Comparison of ENCODE assay signal across 6 fruit fly cellular contexts in genomic region chrX:12006678-12007441, dm6.
TF ChIP-seq lines count a peak whose summit lies in the region.

Gene CG1806, plus strand, starts transcription at chrX:12007176.

- TF ChIP-seq CTCF in whole organism, embryonic (GFP tag; optimal IDR thresholded peaks at IDR 0.05; lab: Kevin White, UChicago), result no peak

TF ChIP-seq in whole organism, 6 proteins besides CTCF, POLR2A, EP300 and RAD21:
- TF ChIP-seq EcR (GFP tag; optimal IDR thresholded peaks at IDR 0.05; lab: Kevin White, UChicago), result no peak
- peak; percentile 55 for TF ChIP-seq Dll (optimal IDR thresholded peaks at IDR 0.05; lab: Kevin White, UChicago)
- no peak for TF ChIP-seq usp (GFP tag; optimal IDR thresholded peaks at IDR 0.05; lab: Kevin White, UChicago)
- no peak for TF ChIP-seq CG8478 (optimal IDR thresholded peaks at IDR 0.05; lab: Kevin White, UChicago)
- no peak for TF ChIP-seq pan (optimal IDR thresholded peaks at IDR 0.05; lab: Kevin White, UChicago)
- no peak for TF ChIP-seq psq (optimal IDR thresholded peaks at IDR 0.05; lab: Kevin White, UChicago)

TF ChIP-seq in whole organism, adult, 20 proteins besides CTCF, POLR2A, EP300 and RAD21 (continues in another document):
- TF ChIP-seq toe (GFP tag; optimal IDR thresholded peaks at IDR 0.05; lab: Kevin White, UChicago) (no peak), tj (GFP tag; optimal IDR thresholded peaks at IDR 0.05; lab: Kevin White, UChicago) (peak; percentile 24), CG7045 (GFP tag; optimal IDR thresholded peaks at IDR 0.05; lab: Kevin White, UChicago) (no peak), Crg-1 (GFP tag; optimal IDR thresholded peaks at IDR 0.05; lab: Kevin White, UChicago) (no peak), CG33017 (tag; optimal IDR thresholded peaks at IDR 0.05; lab: Kevin White, UChicago) (peak; percentile 13), CG14711 (tag; optimal IDR thresholded peaks at IDR 0.05; lab: Kevin White, UChicago) (no peak), CG1620 (GFP tag; optimal IDR thresholded peaks at IDR 0.05; lab: Kevin White, UChicago) (no peak), CG7101 (tag; optimal IDR thresholded peaks at IDR 0.05; lab: Kevin White, UChicago) (no peak), Mnt (GFP tag; optimal IDR thresholded peaks at IDR 0.05; lab: Kevin White, UChicago) (peak; percentile 31), bab1 (GFP tag; optimal IDR thresholded peaks at IDR 0.05; lab: Kevin White, UChicago) (peak; percentile 65), Clk (GFP tag; optimal IDR thresholded peaks at IDR 0.05; lab: Kevin White, UChicago) (no peak), CG12768 (GFP tag; optimal IDR thresholded peaks at IDR 0.05; lab: Kevin White, UChicago) (no peak), ovo (GFP tag; optimal IDR thresholded peaks at IDR 0.05; lab: Kevin White, UChicago) (no peak), pad (GFP tag; optimal IDR thresholded peaks at IDR 0.05; lab: Kevin White, UChicago) (peak; percentile 88), CG11617 (GFP tag; optimal IDR thresholded peaks at IDR 0.05; lab: Kevin White, UChicago) (no peak), cic (GFP tag; optimal IDR thresholded peaks at IDR 0.05; lab: Kevin White, UChicago) (no peak), kay (GFP tag; lab: Kevin White, UChicago; ENCODE audit: borderline replicate concordance) (no peak), cnc (optimal IDR thresholded peaks at IDR 0.05; lab: Kevin White, UChicago) (no peak)

TF ChIP-seq in whole organism, embryonic, 481 proteins besides CTCF, POLR2A, EP300 and RAD21 (continues in another document):
- TF ChIP-seq sd (tag; optimal IDR thresholded peaks at IDR 0.05; lab: Kevin White, UChicago), result peak; percentile 92
- TF ChIP-seq Dll (GFP tag; IDR thresholded peaks at IDR 0.05; lab: Robert Waterston, UW; ENCODE audit: partially characterized antibody), result 0 out of 4 replicates have a peak, but pooled peaks have one; percentile 51
- peak; percentile 45 for TF ChIP-seq Med (GFP tag; lab: Kevin White, UChicago)
- TF ChIP-seq CG12071 (GFP tag; optimal IDR thresholded peaks at IDR 0.05; lab: Kevin White, UChicago), result peak; percentile 24
- no peak for TF ChIP-seq Eip74EF (GFP tag; optimal IDR thresholded peaks at IDR 0.05; lab: Kevin White, UChicago)
- 0 out of 2 replicates have a peak, but pooled peaks have one; percentile 31 for TF ChIP-seq Atf6 (GFP tag; IDR thresholded peaks at IDR 0.05; lab: Robert Waterston, UW)
- peak; percentile 18 for TF ChIP-seq kni (GFP tag; optimal IDR thresholded peaks at IDR 0.05; lab: Kevin White, UChicago)
- TF ChIP-seq knrl (GFP tag; IDR thresholded peaks at IDR 0.05; lab: Robert Waterston, UW; ENCODE audit: partially characterized antibody), result no peak
- TF ChIP-seq Poxn (GFP tag; IDR thresholded peaks at IDR 0.05; lab: Robert Waterston, UW), result no peak
- TF ChIP-seq eve (GFP tag; optimal IDR thresholded peaks at IDR 0.05; lab: Kevin White, UChicago), result peak in 1 of 2 experiments; percentile 38
- TF ChIP-seq corto (GFP tag; optimal IDR thresholded peaks at IDR 0.05; lab: Kevin White, UChicago), result peak; percentile 36
- TF ChIP-seq Trl (optimal IDR thresholded peaks at IDR 0.05; lab: Kevin White, UChicago), result peak; percentile 94 to 97
- TF ChIP-seq Trl (GFP tag; optimal IDR thresholded peaks at IDR 0.05; lab: Kevin White, UChicago), result peak; percentile 54
- TF ChIP-seq ind (GFP tag; optimal IDR thresholded peaks at IDR 0.05; lab: Kevin White, UChicago), result no peak
- TF ChIP-seq bcd (GFP tag; optimal IDR thresholded peaks at IDR 0.05; lab: Kevin White, UChicago), result no peak
- TF ChIP-seq CG6854 (GFP tag; optimal IDR thresholded peaks at IDR 0.05; lab: Kevin White, UChicago), result peak; percentile 10
- peak; percentile 54 for TF ChIP-seq gro (GFP tag; optimal IDR thresholded peaks at IDR 0.05; lab: Kevin White, UChicago)

TF ChIP-seq in whole organism, prepupa, 60 proteins besides CTCF, POLR2A, EP300 and RAD21 (continues in another document):
- TF ChIP-seq Lpt (GFP tag; optimal IDR thresholded peaks at IDR 0.05; lab: Kevin White, UChicago) (peak; percentile 41), CG15336 (GFP tag; IDR thresholded peaks at IDR 0.05; lab: Robert Waterston, UW) (peak; percentile 68; the same call in 1 of the 2 replicates), esn (GFP tag; optimal IDR thresholded peaks at IDR 0.05; lab: Kevin White, UChicago) (peak; percentile 26), fkh (GFP tag; optimal IDR thresholded peaks at IDR 0.05; lab: Kevin White, UChicago) (peak; percentile 11), CG9139 (GFP tag; optimal IDR thresholded peaks at IDR 0.05; lab: Kevin White, UChicago) (peak; percentile 47), vri (GFP tag; optimal IDR thresholded peaks at IDR 0.05; lab: Kevin White, UChicago) (peak; percentile 51), CG16779 (tag; optimal IDR thresholded peaks at IDR 0.05; lab: Kevin White, UChicago) (peak; percentile 59), net (GFP tag; optimal IDR thresholded peaks at IDR 0.05; lab: Kevin White, UChicago) (peak; percentile 29), spab (GFP tag; optimal IDR thresholded peaks at IDR 0.05; lab: Kevin White, UChicago) (peak; percentile 33), CG3032 (tag; optimal IDR thresholded peaks at IDR 0.05; lab: Kevin White, UChicago) (peak; percentile 25), CG6808 (GFP tag; optimal IDR thresholded peaks at IDR 0.05; lab: Kevin White, UChicago) (peak; percentile 69), CG11902 (GFP tag; optimal IDR thresholded peaks at IDR 0.05; lab: Kevin White, UChicago) (no peak), fd85E (GFP tag; optimal IDR thresholded peaks at IDR 0.05; lab: Kevin White, UChicago) (peak; percentile 63), lz (GFP tag; optimal IDR thresholded peaks at IDR 0.05; lab: Kevin White, UChicago) (no peak), CG10669 (GFP tag; optimal IDR thresholded peaks at IDR 0.05; lab: Kevin White, UChicago) (peak; percentile 32), Ets96B (tag; optimal IDR thresholded peaks at IDR 0.05; lab: Kevin White, UChicago) (peak; percentile 40), CG8119 (GFP tag; IDR thresholded peaks at IDR 0.05; lab: Robert Waterston, UW) (peak; percentile 57; the same call in 2 of the 3 replicates), CG10631 (GFP tag; optimal IDR thresholded peaks at IDR 0.05; lab: Kevin White, UChicago) (no peak)

TF ChIP-seq in whole organism, pupa, 21 proteins besides CTCF, POLR2A, EP300 and RAD21 (continues in another document):
- peak; percentile 62 for TF ChIP-seq Ets98B (GFP tag; IDR thresholded peaks at IDR 0.05; lab: Robert Waterston, UW)
- TF ChIP-seq CG4496 (GFP tag; IDR thresholded peaks at IDR 0.05; lab: Robert Waterston, UW), result peak; percentile 73
- TF ChIP-seq CG34367 (tag; optimal IDR thresholded peaks at IDR 0.05; lab: Kevin White, UChicago), result peak; percentile 41
- TF ChIP-seq CG17806 (tag; optimal IDR thresholded peaks at IDR 0.05; lab: Kevin White, UChicago), result peak; percentile 11
- peak; percentile 69; the same call in 2 of the 3 replicates for TF ChIP-seq fd96Ca (GFP tag; IDR thresholded peaks at IDR 0.05; lab: Robert Waterston, UW)
- TF ChIP-seq CG8159 (tag; optimal IDR thresholded peaks at IDR 0.05; lab: Kevin White, UChicago), result peak; percentile 34
- TF ChIP-seq CG12605 (GFP tag; IDR thresholded peaks at IDR 0.05; lab: Robert Waterston, UW), result peak; percentile 62
- 0 out of 2 replicates have a peak, but pooled peaks have one; percentile 19 for TF ChIP-seq rn (GFP tag; IDR thresholded peaks at IDR 0.05; lab: Robert Waterston, UW)
- TF ChIP-seq CG14655 (GFP tag; optimal IDR thresholded peaks at IDR 0.05; lab: Kevin White, UChicago), result peak; percentile 45
- TF ChIP-seq D1 (tag; optimal IDR thresholded peaks at IDR 0.05; lab: Kevin White, UChicago), result no peak
- TF ChIP-seq CG13204 (GFP tag; optimal IDR thresholded peaks at IDR 0.05; lab: Kevin White, UChicago), result peak; percentile 36
- peak; percentile 22 for TF ChIP-seq EcR (GFP tag; optimal IDR thresholded peaks at IDR 0.05; lab: Kevin White, UChicago)
- TF ChIP-seq CG10348 (GFP tag; IDR thresholded peaks at IDR 0.05; lab: Robert Waterston, UW), result no peak
- peak; percentile 32 for TF ChIP-seq CG15710 (tag; optimal IDR thresholded peaks at IDR 0.05; lab: Kevin White, UChicago)
- peak; percentile 39 for TF ChIP-seq gl (tag; optimal IDR thresholded peaks at IDR 0.05; lab: Kevin White, UChicago)
- no peak for TF ChIP-seq CG9948 (tag; optimal IDR thresholded peaks at IDR 0.05; lab: Kevin White, UChicago)
- TF ChIP-seq Pif1B (GFP tag; optimal IDR thresholded peaks at IDR 0.05; lab: Kevin White, UChicago), result peak; percentile 64
- TF ChIP-seq Snoo (tag; optimal IDR thresholded peaks at IDR 0.05; lab: Kevin White, UChicago), result no peak
- peak; percentile 60; the same call in 1 of the 2 replicates for TF ChIP-seq CG32121 (GFP tag; IDR thresholded peaks at IDR 0.05; lab: Robert Waterston, UW)

TF ChIP-seq in whole organism, wandering third instar larva, 38 proteins besides CTCF, POLR2A, EP300 and RAD21 (continues in another document):
- TF ChIP-seq OdsH (GFP tag; optimal IDR thresholded peaks at IDR 0.05; lab: Kevin White, UChicago), result no peak
- TF ChIP-seq brk (GFP tag; optimal IDR thresholded peaks at IDR 0.05; lab: Kevin White, UChicago), result peak; percentile 27
- no peak for TF ChIP-seq lola (GFP tag; optimal IDR thresholded peaks at IDR 0.05; lab: Kevin White, UChicago)
- no peak for TF ChIP-seq Myc (optimal IDR thresholded peaks at IDR 0.05; lab: Kevin White, UChicago)
- TF ChIP-seq Hnf4 (GFP tag; optimal IDR thresholded peaks at IDR 0.05; lab: Kevin White, UChicago), result peak; percentile 34
- peak; percentile 95 for TF ChIP-seq Vsx2 (GFP tag; optimal IDR thresholded peaks at IDR 0.05; lab: Kevin White, UChicago; ENCODE audit: partially characterized antibody)
- peak; percentile 27 for TF ChIP-seq Hr83 (GFP tag; optimal IDR thresholded peaks at IDR 0.05; lab: Kevin White, UChicago; ENCODE audit: poor library complexity, severe bottlenecking)
- peak; percentile 9 for TF ChIP-seq Jra (GFP tag; optimal IDR thresholded peaks at IDR 0.05; lab: Kevin White, UChicago)
- no peak for TF ChIP-seq dmrt93B (GFP tag; optimal IDR thresholded peaks at IDR 0.05; lab: Kevin White, UChicago)
- TF ChIP-seq tai (GFP tag; optimal IDR thresholded peaks at IDR 0.05; lab: Kevin White, UChicago), result no peak
- TF ChIP-seq h (GFP tag; optimal IDR thresholded peaks at IDR 0.05; lab: Kevin White, UChicago), result peak; percentile 20
- no peak for TF ChIP-seq psq (GFP tag; optimal IDR thresholded peaks at IDR 0.05; lab: Kevin White, UChicago)
- TF ChIP-seq Sp1 (GFP tag; optimal IDR thresholded peaks at IDR 0.05; lab: Kevin White, UChicago), result peak; percentile 23
- peak; percentile 58 for TF ChIP-seq Rel (GFP tag; optimal IDR thresholded peaks at IDR 0.05; lab: Kevin White, UChicago)
- TF ChIP-seq Rel (tag; optimal IDR thresholded peaks at IDR 0.05; lab: Kevin White, UChicago), result no peak
- TF ChIP-seq jim (GFP tag; optimal IDR thresholded peaks at IDR 0.05; lab: Kevin White, UChicago), result peak; percentile 60
- TF ChIP-seq CrebA (GFP tag; optimal IDR thresholded peaks at IDR 0.05; lab: Kevin White, UChicago; ENCODE audit: borderline replicate concordance), result no peak
- TF ChIP-seq sage (GFP tag; optimal IDR thresholded peaks at IDR 0.05; lab: Kevin White, UChicago), result peak; percentile 62
- peak; percentile 98 for TF ChIP-seq Dif (GFP tag; optimal IDR thresholded peaks at IDR 0.05; lab: Kevin White, UChicago; ENCODE audit: partially characterized antibody)
- peak; percentile 97 to 98 for TF ChIP-seq dl (GFP tag; optimal IDR thresholded peaks at IDR 0.05; lab: Kevin White, UChicago; ENCODE audit: insufficient read depth in 1 of 2, partially characterized antibody in 2 of 2)
- peak; percentile 25 for TF ChIP-seq fru (GFP tag; optimal IDR thresholded peaks at IDR 0.05; lab: Kevin White, UChicago)
